Fruit fly (Drosophila melanogaster) whole organism, wandering third instar larva: ENCODE data around the gene CG4467.

Source experiments
- Abd-B ChIP-seq: fragments of >200 bp; optimal IDR thresholded peaks from 2 replicates; lab custom pipeline; 2017; ENCODE audit warnings: missing biosample characterization, missing genetic modification characterization
- CG32264 ChIP-seq: fragments of 200-800 bp; sonication (Bioruptor generic); optimal IDR thresholded peaks from 2 replicates; lab custom pipeline; 2016; ENCODE audit warnings: missing biosample characterization, missing genetic modification characterization
- CG9705 ChIP-seq: fragments of 200-800 bp; sonication (Bioruptor generic); optimal IDR thresholded peaks from 2 replicates; lab custom pipeline; 2018; ENCODE audit warnings: missing biosample characterization, mild to moderate bottlenecking, missing genetic modification characterization
- CrebA ChIP-seq: fragments of 200-800 bp; sonication (Bioruptor generic); optimal IDR thresholded peaks from 2 replicates; lab custom pipeline; 2016; ENCODE audit warnings: missing biosample characterization, mild to moderate bottlenecking, missing genetic modification characterization, borderline replicate concordance
- Dfd ChIP-seq: fragments of >200 bp; optimal IDR thresholded peaks from 2 replicates; lab custom pipeline; 2017; ENCODE audit warnings: missing biosample characterization, missing genetic modification characterization
- Dif ChIP-seq: fragments of 200-275, 200-300 bp; sonication (Bioruptor generic); optimal IDR thresholded peaks from 2 replicates; lab custom pipeline; 2018; ENCODE audit warnings: missing biosample characterization, missing genetic modification characterization; ENCODE audit not compliant: partially characterized antibody
- GATAd ChIP-seq: sonication (Bioruptor generic); optimal IDR thresholded peaks from 2 replicates; lab custom pipeline; 2016; ENCODE audit warnings: missing biosample characterization, missing genetic modification characterization
- HLH106 ChIP-seq: fragments of 200-800 bp; optimal IDR thresholded peaks from 3 replicates; lab custom pipeline; 2019; ENCODE audit warnings: missing biosample characterization, mild to moderate bottlenecking, missing genetic modification characterization, moderate library complexity
- Hnf4 ChIP-seq: fragments of 200-800 bp; sonication (Bioruptor generic); optimal IDR thresholded peaks from 2 replicates; lab custom pipeline; 2016; ENCODE audit warnings: missing biosample characterization, mild to moderate bottlenecking, missing genetic modification characterization
- Hr78 ChIP-seq: fragments of >200 bp; optimal IDR thresholded peaks from 2 replicates; lab custom pipeline; 2017; ENCODE audit warnings: missing biosample characterization, missing genetic modification characterization
- Hr83 ChIP-seq: fragments of 200-300 bp; sonication (Bioruptor generic); optimal IDR thresholded peaks from 2 replicates; lab custom pipeline; 2016; ENCODE audit warnings: missing biosample characterization, mild to moderate bottlenecking, missing genetic modification characterization, moderate library complexity; ENCODE audit not compliant: poor library complexity, severe bottlenecking
- Jra ChIP-seq: sonication (Bioruptor generic); optimal IDR thresholded peaks from 2 replicates; lab custom pipeline; 2016; ENCODE audit warnings: missing biosample characterization, missing genetic modification characterization
- Mio ChIP-seq: sonication (Bioruptor generic); optimal IDR thresholded peaks from 2 replicates; lab custom pipeline; 2016; ENCODE audit warnings: missing biosample characterization, missing genetic modification characterization
- Myc ChIP-seq: fragments of >200 bp; optimal IDR thresholded peaks from 2 replicates; lab custom pipeline; 2017
- N ChIP-seq: fragments of >200 bp; optimal IDR thresholded peaks from 2 replicates; lab custom pipeline; 2018; ENCODE audit warnings: missing biosample characterization, missing external identifiers, missing genetic modification characterization
- OdsH ChIP-seq: fragments of 200-800 bp; sonication (Bioruptor generic); optimal IDR thresholded peaks from 2 replicates; lab custom pipeline; 2016; ENCODE audit warnings: missing biosample characterization, mild to moderate bottlenecking, missing genetic modification characterization
- Rel ChIP-seq, 2 experiments: fragments of 200-800 bp; sonication (Bioruptor generic) in 1 of 2; optimal IDR thresholded peaks; 2 replicates in 1 of 2; 3 replicates in 1 of 2; lab custom pipeline; 2016 to 2019; ENCODE audit warnings: mild to moderate bottlenecking in 2 of 2, missing biosample characterization in 2 of 2, missing genetic modification characterization in 2 of 2, moderate library complexity in 1 of 2
- Sp1 ChIP-seq: fragments of 200-800 bp; sonication (Bioruptor generic); optimal IDR thresholded peaks from 3 replicates; lab custom pipeline; 2019; ENCODE audit warnings: missing biosample characterization, mild to moderate bottlenecking, missing genetic modification characterization, moderate library complexity
- Vsx2 ChIP-seq: fragments of 200-300, 225-300 bp; sonication (Bioruptor generic); optimal IDR thresholded peaks from 2 replicates; lab custom pipeline; 2018; ENCODE audit warnings: missing biosample characterization, missing genetic modification characterization; ENCODE audit not compliant: partially characterized antibody
- br ChIP-seq: fragments of 200-800 bp; sonication (Bioruptor generic); optimal IDR thresholded peaks from 2 replicates; lab custom pipeline; 2016; ENCODE audit warnings: missing biosample characterization, missing genetic modification characterization
- brk ChIP-seq: fragments of 200-800 bp; sonication (Bioruptor generic); optimal IDR thresholded peaks from 2 replicates; lab custom pipeline; 2016; ENCODE audit warnings: missing biosample characterization, mild to moderate bottlenecking, missing genetic modification characterization
- dl ChIP-seq, 2 experiments: fragments of 175-275, 200-275 bp in 1 of 2; fragments of 200-275 bp in 1 of 2; sonication (Bioruptor generic); optimal IDR thresholded peaks; lab custom pipeline; 2018; ENCODE audit warnings: mild to moderate bottlenecking in 2 of 2, missing biosample characterization in 2 of 2, missing genetic modification characterization in 2 of 2, moderate library complexity in 2 of 2; ENCODE audit not compliant: partially characterized antibody in 2 of 2, insufficient read depth in 1 of 2
- dmrt93B ChIP-seq: fragments of 200-800 bp; sonication (Bioruptor generic); optimal IDR thresholded peaks from 2 replicates; lab custom pipeline; 2018; ENCODE audit warnings: missing biosample characterization, mild to moderate bottlenecking, missing genetic modification characterization
- dsf ChIP-seq: sonication (Bioruptor generic); optimal IDR thresholded peaks from 2 replicates; lab custom pipeline; 2016; ENCODE audit warnings: missing biosample characterization, missing genetic modification characterization, borderline replicate concordance
- ey ChIP-seq: fragments of 200-800 bp; sonication (Bioruptor generic); optimal IDR thresholded peaks from 2 replicates; lab custom pipeline; 2016; ENCODE audit warnings: missing biosample characterization, missing genetic modification characterization
- foxo ChIP-seq, 2 experiments: fragments of 200-800 bp; sonication (Bioruptor generic); optimal IDR thresholded peaks; 2 replicates in 1 of 2; 3 replicates in 1 of 2; lab custom pipeline; 2016 to 2017; ENCODE audit warnings: missing biosample characterization in 2 of 2, missing genetic modification characterization in 2 of 2
- fru ChIP-seq: fragments of 200-800 bp; sonication (Bioruptor generic); optimal IDR thresholded peaks from 3 replicates; lab custom pipeline; 2016; ENCODE audit warnings: missing biosample characterization, mild to moderate bottlenecking, missing genetic modification characterization
- h ChIP-seq: fragments of 200-800 bp; sonication (Bioruptor generic); optimal IDR thresholded peaks from 3 replicates; lab custom pipeline; 2016; ENCODE audit warnings: missing biosample characterization, mild to moderate bottlenecking, missing genetic modification characterization
- jim ChIP-seq: fragments of 175-275, 200-325 bp; sonication (Bioruptor generic); optimal IDR thresholded peaks from 2 replicates; lab custom pipeline; 2016; ENCODE audit warnings: missing biosample characterization, mild to moderate bottlenecking, missing genetic modification characterization
- lola ChIP-seq: fragments of >200 bp; optimal IDR thresholded peaks from 2 replicates; lab custom pipeline; 2017; ENCODE audit warnings: missing biosample characterization, missing genetic modification characterization
- pan ChIP-seq: fragments of >200 bp; optimal IDR thresholded peaks from 2 replicates; lab custom pipeline; 2017
- psq ChIP-seq: fragments of 200-800 bp; sonication (Bioruptor generic); optimal IDR thresholded peaks from 3 replicates; lab custom pipeline; 2017; ENCODE audit warnings: missing biosample characterization, mild to moderate bottlenecking, missing genetic modification characterization, moderate library complexity
- rgr ChIP-seq: fragments of 200-800 bp; sonication (Bioruptor generic); optimal IDR thresholded peaks from 3 replicates; lab custom pipeline; 2016; ENCODE audit warnings: missing biosample characterization, mild to moderate bottlenecking, missing genetic modification characterization
- sage ChIP-seq: fragments of 200-800 bp; sonication (Bioruptor generic); optimal IDR thresholded peaks from 2 replicates; lab custom pipeline; 2016; ENCODE audit warnings: missing biosample characterization, mild to moderate bottlenecking, missing genetic modification characterization
- sv ChIP-seq: fragments of 200-800 bp; sonication (Bioruptor generic); optimal IDR thresholded peaks from 3 replicates; lab custom pipeline; 2016; ENCODE audit warnings: missing biosample characterization, missing genetic modification characterization
- tai ChIP-seq: sonication (Bioruptor generic); optimal IDR thresholded peaks from 2 replicates; lab custom pipeline; 2016; ENCODE audit warnings: missing biosample characterization, missing genetic modification characterization
- usp ChIP-seq: fragments of >200 bp; optimal IDR thresholded peaks from 2 replicates; lab custom pipeline; 2017; ENCODE audit warnings: missing biosample characterization, missing genetic modification characterization
- woc ChIP-seq: sonication (Bioruptor generic); optimal IDR thresholded peaks from 2 replicates; lab custom pipeline; 2016; ENCODE audit warnings: missing biosample characterization, mild to moderate bottlenecking, missing genetic modification characterization

The CG4467 gene

DNA sequence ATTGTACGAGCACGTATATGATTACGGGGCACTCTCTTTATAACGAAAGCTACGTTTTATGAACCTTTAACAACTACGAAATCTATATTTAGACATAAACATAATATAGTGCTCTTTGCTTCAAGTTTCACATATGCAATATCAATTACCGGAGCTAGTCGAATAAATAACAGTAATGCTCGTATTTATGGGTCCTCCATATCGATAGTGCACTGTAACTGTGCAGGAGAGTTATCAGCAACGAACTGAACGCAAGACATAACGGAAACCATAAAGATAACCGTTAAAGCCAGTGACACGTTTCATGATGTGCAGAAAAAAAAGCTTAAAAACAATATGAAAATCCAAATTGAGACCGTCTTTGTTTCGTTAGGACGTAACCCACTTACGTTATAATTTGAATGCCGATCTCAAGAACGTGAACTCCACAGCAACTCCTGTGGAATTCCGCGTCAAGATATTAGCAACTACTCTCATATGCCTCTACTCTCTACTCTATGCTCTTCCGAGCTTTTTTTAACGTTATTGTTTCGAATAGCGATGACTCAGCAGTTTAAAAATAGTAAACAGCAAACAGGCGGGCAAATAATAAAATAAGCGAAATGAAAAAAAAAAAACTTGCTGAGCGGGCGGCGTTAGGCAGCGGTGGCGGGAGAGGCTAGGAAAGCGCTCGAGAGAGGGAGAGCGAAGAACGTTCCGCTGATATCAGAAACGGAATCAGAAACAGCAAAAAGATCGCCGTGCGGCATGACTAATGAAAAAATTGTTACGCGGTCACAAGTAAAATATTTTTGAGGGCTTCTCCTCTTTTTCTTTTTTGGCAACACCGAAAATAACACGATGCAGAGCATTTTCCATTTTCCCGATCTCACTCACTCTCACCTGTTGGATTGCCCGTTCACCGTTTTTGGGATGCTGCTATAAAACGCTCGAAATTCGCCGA is 58.5 kb downstream of the CG4467 start:
- peak; percentile 66 to 92 for TF ChIP-seq foxo (GFP tag; optimal IDR thresholded peaks at IDR 0.05; lab: Kevin White, UChicago)
- TF ChIP-seq Hr83 (GFP tag; lab: Kevin White, UChicago) = peak; percentile 5
- TF ChIP-seq usp (GFP tag; lab: Kevin White, UChicago) = no peak
- no peak for TF ChIP-seq CrebA
- no peak for TF ChIP-seq jim (GFP tag; lab: Kevin White, UChicago)
- peak; percentile 7 for TF ChIP-seq Mio
- TF ChIP-seq brk (GFP tag; lab: Kevin White, UChicago) = peak; percentile 63
- peak in 1 of 2 experiments; percentile 30 for TF ChIP-seq dl (GFP tag; optimal IDR thresholded peaks at IDR 0.05; lab: Kevin White, UChicago; ENCODE audit: insufficient read depth in 1 of 2, partially characterized antibody in 2 of 2)
- peak; percentile 79 for TF ChIP-seq Rel (GFP tag; optimal IDR thresholded peaks at IDR 0.05; lab: Kevin White, UChicago)
- TF ChIP-seq Rel (tag; optimal IDR thresholded peaks at IDR 0.05; lab: Kevin White, UChicago) = peak; percentile 46
- TF ChIP-seq tai = peak; percentile 85
- TF ChIP-seq dsf (GFP tag; lab: Kevin White, UChicago) = peak; percentile 55
- TF ChIP-seq Dfd (GFP tag; lab: Kevin White, UChicago) = no peak
- TF ChIP-seq woc (GFP tag; lab: Kevin White, UChicago) = peak; percentile 77
- no peak for TF ChIP-seq N (GFP tag; lab: Kevin White, UChicago)
- no peak for TF ChIP-seq Abd-B (GFP tag; lab: Kevin White, UChicago)
- peak; percentile 86 for TF ChIP-seq Sp1 (GFP tag; lab: Kevin White, UChicago)
- TF ChIP-seq rgr (GFP tag; lab: Kevin White, UChicago) = peak; percentile 92
- TF ChIP-seq Hr78 (GFP tag; lab: Kevin White, UChicago) = no peak
- TF ChIP-seq sage (GFP tag; lab: Kevin White, UChicago) = peak; percentile 81
- peak; percentile 29 for TF ChIP-seq Vsx2 (GFP tag; lab: Kevin White, UChicago)
- TF ChIP-seq dmrt93B (GFP tag; lab: Kevin White, UChicago) = peak; percentile 67
- TF ChIP-seq psq = peak; percentile 79
- TF ChIP-seq pan (lab: Kevin White, UChicago) = no peak
- TF ChIP-seq lola (GFP tag; lab: Kevin White, UChicago) = no peak
- peak; percentile 44 for TF ChIP-seq sv (GFP tag; lab: Kevin White, UChicago)
- TF ChIP-seq HLH106 (tag; lab: Kevin White, UChicago) = peak; percentile 88
- TF ChIP-seq Dif = peak; percentile 50
- TF ChIP-seq fru (GFP tag; lab: Kevin White, UChicago) = peak; percentile 91
- TF ChIP-seq GATAd (GFP tag; lab: Kevin White, UChicago) = no peak
- TF ChIP-seq CG9705 (GFP tag; lab: Kevin White, UChicago) = peak; percentile 72
- TF ChIP-seq Myc (lab: Kevin White, UChicago) = no peak
- TF ChIP-seq Jra (GFP tag; lab: Kevin White, UChicago) = peak; percentile 56
- TF ChIP-seq ey = peak; percentile 91
- peak; percentile 87 for TF ChIP-seq Hnf4 (GFP tag; lab: Kevin White, UChicago)
- peak; percentile 84 for TF ChIP-seq CG32264 (GFP tag; lab: Kevin White, UChicago)
- TF ChIP-seq br (GFP tag; lab: Kevin White, UChicago) = peak; percentile 93
- peak; percentile 87 for TF ChIP-seq OdsH (GFP tag; lab: Kevin White, UChicago)
- peak; percentile 93 for TF ChIP-seq h (GFP tag; lab: Kevin White, UChicago)
